Worm (Caenorhabditis elegans) whole organism, early embryonic: ENCODE results near the gene ldh-1.

Experiments used
- B0310.2 ChIP-seq: sonication (generic microtip); optimal IDR thresholded peaks from 2 replicates; lab custom pipeline; 2016; ENCODE audit warnings: mild to moderate bottlenecking, missing genetic modification characterization, missing compliant biosample characterization
- F13C5.2 ChIP-seq: sonication (generic microtip); optimal IDR thresholded peaks from 2 replicates; lab custom pipeline; 2017; ENCODE audit warnings: mild to moderate bottlenecking, missing genetic modification characterization, inconsistent platforms, missing compliant biosample characterization
- aly-1 ChIP-seq: sonication (generic microtip); optimal IDR thresholded peaks from 2 replicates; lab custom pipeline; 2016; ENCODE audit warnings: missing genetic modification characterization, missing compliant biosample characterization
- ama-1 ChIP-seq: fragments of 150-350 bp; optimal IDR thresholded peaks from 2 replicates; lab custom pipeline; 2014
- ceh-13 ChIP-seq: fragments of 200-800 bp; sonication (Bioruptor generic); optimal IDR thresholded peaks from 2 replicates; lab custom pipeline; 2018; ENCODE audit warnings: mild to moderate bottlenecking, missing genetic modification characterization, missing compliant biosample characterization
- ceh-36 ChIP-seq: sonication (generic microtip); optimal IDR thresholded peaks from 2 replicates; lab custom pipeline; 2016; ENCODE audit warnings: missing genetic modification characterization, inconsistent platforms, missing compliant biosample characterization
- ets-7 ChIP-seq: sonication (generic microtip); optimal IDR thresholded peaks from 2 replicates; lab custom pipeline; 2016; ENCODE audit warnings: missing genotype, missing genetic modification characterization, missing compliant biosample characterization
- flt-1 ChIP-seq: fragments of 200-800 bp; sonication (Bioruptor generic); IDR thresholded peaks from 2 replicates; pipeline ENCODE4 v1.3.6; 2022; ENCODE audit warnings: missing genetic modification characterization, missing compliant biosample characterization
- hmbx-1 ChIP-seq: sonication (generic microtip); optimal IDR thresholded peaks from 2 replicates; lab custom pipeline; 2016; ENCODE audit warnings: mild to moderate bottlenecking, missing genetic modification characterization, missing compliant biosample characterization
- hmg-4 ChIP-seq: fragments of 200-800 bp; sonication (Bioruptor generic); optimal IDR thresholded peaks from 2 replicates; lab custom pipeline; 2018; ENCODE audit warnings: mild to moderate bottlenecking, missing genetic modification characterization, missing compliant biosample characterization
- hnd-1 ChIP-seq: sonication (generic microtip); optimal IDR thresholded peaks from 2 replicates; lab custom pipeline; 2016; ENCODE audit warnings: missing genetic modification characterization, missing compliant biosample characterization
- pes-1 ChIP-seq: fragments of 200-800 bp; sonication (Bioruptor generic); IDR thresholded peaks from 2 replicates; pipeline ENCODE4 v1.3.6; 2022; ENCODE audit warnings: missing genetic modification reagents, missing genetic modification characterization, missing compliant biosample characterization
- scrt-1 ChIP-seq: fragments of 200-800 bp; sonication (Bioruptor generic); IDR thresholded peaks from 2 replicates; pipeline ENCODE4 v1.3.6; 2022; ENCODE audit warnings: missing genetic modification characterization, missing compliant biosample characterization
- sea-1 ChIP-seq: fragments of 200-800 bp; sonication (Bioruptor generic); conservative IDR thresholded peaks from 2 replicates; pipeline ENCODE4 v1.3.6; 2022; ENCODE audit warnings: missing genetic modification characterization, missing compliant biosample characterization
- tbx-11 ChIP-seq: fragments of 200-800 bp; sonication (Bioruptor generic); IDR thresholded peaks from 2 replicates; pipeline ENCODE4 v1.3.6; 2022; ENCODE audit warnings: missing genetic modification characterization, missing compliant biosample characterization
- tbx-37 ChIP-seq: fragments of 200-800 bp; sonication (Bioruptor generic); conservative IDR thresholded peaks from 2 replicates; pipeline ENCODE4 v1.3.6; 2022; ENCODE audit warnings: missing genetic modification reagents, missing genetic modification characterization, missing compliant biosample characterization
- tra-4 ChIP-seq: sonication (generic microtip); optimal IDR thresholded peaks from 2 replicates; lab custom pipeline; 2017; ENCODE audit warnings: missing genetic modification characterization, missing compliant biosample characterization

Gene ldh-1

DNA sequence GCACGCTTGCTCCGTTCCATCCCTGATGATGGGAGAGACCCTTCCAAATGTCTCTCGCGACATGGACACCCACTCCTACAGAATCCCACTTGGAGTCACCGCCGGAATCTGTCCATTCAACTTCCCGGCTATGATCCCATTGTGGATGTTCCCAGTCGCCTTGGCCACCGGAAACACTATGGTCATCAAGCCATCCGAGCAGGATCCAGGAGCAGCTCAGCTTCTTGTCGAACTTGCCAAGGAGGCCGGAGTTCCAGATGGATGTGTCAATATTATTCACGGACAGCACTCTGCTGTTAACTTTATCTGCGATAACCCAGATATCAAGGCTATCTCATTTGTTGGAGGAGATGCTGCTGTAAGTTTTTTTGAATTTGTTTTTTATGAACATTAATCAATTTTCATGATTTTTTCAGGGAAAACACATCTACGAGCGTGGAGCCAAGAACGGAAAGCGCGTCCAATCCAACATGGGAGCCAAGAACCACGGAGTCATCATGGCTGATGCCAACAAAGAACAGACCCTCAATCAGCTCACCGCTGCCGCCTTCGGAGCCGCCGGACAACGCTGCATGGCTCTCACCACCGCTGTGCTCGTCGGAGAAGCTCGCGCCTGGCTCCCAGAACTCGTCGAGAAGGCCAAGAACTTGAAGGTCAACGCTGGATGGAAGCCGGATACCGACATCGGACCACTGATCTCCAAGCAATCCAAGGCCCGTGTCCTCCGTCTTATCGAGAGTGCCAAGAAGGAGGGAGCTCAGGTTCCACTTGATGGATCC lies 5.9 kb downstream of the ldh-1 start:
- TF ChIP-seq hnd-1 (no peak), pes-1 (GFP tag; lab: Robert Waterston, UW) (no peak), hmg-4 (GFP tag; lab: Kevin White, UChicago) (no peak), ets-7 (tag; lab: Kevin White, UChicago) (no peak), B0310.2 (no peak), hmbx-1 (tag; lab: Kevin White, UChicago) (no peak), F13C5.2 (tag; lab: Kevin White, UChicago) (no peak), ceh-36 (no peak), tbx-37 (GFP tag; lab: Robert Waterston, UW) (no peak), scrt-1 (no peak), aly-1 (tag; lab: Kevin White, UChicago) (no peak), tra-4 (tag; lab: Kevin White, UChicago) (no peak), flt-1 (no peak)

DNA sequence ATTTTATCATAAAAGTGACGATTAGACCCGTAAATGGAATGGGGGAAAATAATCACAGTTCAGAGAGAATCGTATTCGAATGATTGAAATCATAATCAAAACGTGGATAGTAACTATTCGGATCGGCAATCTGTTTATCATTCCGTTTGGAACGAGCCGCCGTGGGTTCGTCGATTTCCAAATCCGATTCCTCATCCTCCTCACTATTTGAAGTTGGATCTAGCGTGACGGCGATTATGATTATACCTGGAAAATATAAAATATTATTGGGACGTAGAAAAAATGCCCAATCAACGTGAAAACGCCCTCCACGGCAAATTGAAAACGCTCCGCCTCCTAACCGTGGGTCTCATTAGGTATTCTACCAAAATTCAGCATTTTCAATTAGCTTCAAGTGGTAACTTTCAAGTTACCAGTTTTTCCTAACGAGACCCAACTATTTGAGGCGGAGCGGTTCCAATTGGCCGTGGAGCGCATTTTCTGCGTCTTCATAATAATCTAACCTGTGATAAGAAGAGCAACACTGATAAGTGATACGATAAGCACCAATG lies 7.2 kb downstream of the ldh-1 start:
- TF ChIP-seq aly-1 (tag; lab: Kevin White, UChicago): no peak
- TF ChIP-seq tbx-11: no peak
- no peak for TF ChIP-seq tra-4 (tag; lab: Kevin White, UChicago)
- no peak for TF ChIP-seq ceh-13 (GFP tag; lab: Kevin White, UChicago)
- TF ChIP-seq scrt-1: no peak
- no peak for TF ChIP-seq sea-1 (GFP tag; lab: Robert Waterston, UW)
- no peak for TF ChIP-seq ets-7 (tag; lab: Kevin White, UChicago)
- no peak for TF ChIP-seq hmg-4 (GFP tag; lab: Kevin White, UChicago)

DNA sequence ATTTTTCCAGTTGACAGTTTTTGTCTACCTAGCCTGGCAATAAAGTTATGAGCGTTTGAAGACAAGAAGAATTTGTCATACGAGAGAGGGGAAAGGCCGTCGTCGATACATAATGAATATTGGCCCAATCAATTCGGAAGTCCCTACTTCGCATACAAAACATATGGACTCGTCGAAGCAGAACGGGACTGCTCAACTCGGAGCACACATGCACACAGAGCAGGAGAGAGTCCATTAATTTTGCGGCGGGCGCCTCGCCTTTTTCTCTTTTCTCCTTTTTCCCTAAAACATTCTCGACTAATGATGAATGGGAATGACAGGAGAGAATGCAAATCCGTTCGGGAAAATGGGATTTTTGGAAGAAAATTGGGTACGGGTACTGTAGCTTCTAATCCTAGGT lies 8.5 kb downstream of the ldh-1 start, which contains the start of gene F13D12.8:
TSS of gene F13D12.8 (minus strand) at position 82 of the 400 bp plus-strand sequence.
- no peak for TF ChIP-seq ceh-13 (GFP tag; lab: Kevin White, UChicago)
- no peak for TF ChIP-seq tbx-37 (GFP tag; lab: Robert Waterston, UW)
- TF ChIP-seq ceh-36: no peak
- no peak for TF ChIP-seq F13C5.2 (tag; lab: Kevin White, UChicago)
- TF ChIP-seq tbx-11: no peak
- TF ChIP-seq sea-1 (GFP tag; lab: Robert Waterston, UW): no peak
- TF ChIP-seq flt-1: no peak
- no peak for TF ChIP-seq pes-1 (GFP tag; lab: Robert Waterston, UW)

DNA sequence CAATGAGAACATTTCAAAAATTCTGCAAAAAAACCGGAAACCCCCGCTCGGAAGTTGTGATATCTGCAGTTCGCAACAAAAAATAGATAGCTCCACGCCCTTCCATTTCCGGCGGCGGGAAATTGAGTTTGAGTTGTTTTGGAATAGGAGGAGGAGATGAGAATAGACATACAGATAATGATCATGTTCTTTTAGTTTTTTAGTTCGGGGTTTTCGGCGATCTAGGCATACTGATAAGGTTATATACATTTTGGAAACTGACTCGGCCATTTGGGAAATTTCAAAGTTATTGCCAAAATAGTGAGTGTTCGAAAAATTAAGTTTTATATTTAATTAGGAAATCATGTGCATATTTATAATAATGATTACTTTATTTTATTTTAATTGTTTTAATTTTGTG lies 9.8 kb downstream of the ldh-1 start:
- no peak for TF ChIP-seq flt-1
- TF ChIP-seq ceh-13 (GFP tag; lab: Kevin White, UChicago): no peak
- no peak for TF ChIP-seq hmbx-1 (tag; lab: Kevin White, UChicago)
- TF ChIP-seq aly-1 (tag; lab: Kevin White, UChicago): no peak
- TF ChIP-seq tra-4 (tag; lab: Kevin White, UChicago): no peak
- TF ChIP-seq tbx-37 (GFP tag; lab: Robert Waterston, UW): no peak

DNA sequence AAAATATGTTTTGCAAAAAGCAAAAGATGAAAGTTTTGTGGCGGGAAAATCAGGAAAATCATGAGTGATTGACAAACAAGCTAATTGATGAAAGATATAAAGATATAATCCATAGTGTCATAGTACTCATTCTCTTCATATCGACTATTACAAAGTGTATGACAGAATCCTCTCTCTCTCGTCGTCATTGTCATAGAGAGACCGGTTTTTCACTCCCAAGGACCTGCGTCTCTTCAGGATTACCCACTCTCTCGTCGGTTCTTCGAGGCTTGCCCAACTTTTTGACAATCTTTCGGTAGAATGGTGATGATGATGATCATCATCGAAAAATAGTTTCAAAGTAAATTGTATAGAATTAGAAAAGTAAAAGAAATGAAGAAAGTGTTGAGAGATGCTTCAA lies 13.3 kb downstream of the ldh-1 start:
- TF ChIP-seq ets-7 (tag; lab: Kevin White, UChicago): no peak
- TF ChIP-seq ceh-13 (GFP tag; lab: Kevin White, UChicago): no peak
- no peak for TF ChIP-seq hmg-4 (GFP tag; lab: Kevin White, UChicago)
- TF ChIP-seq hmbx-1 (tag; lab: Kevin White, UChicago): no peak

DNA sequence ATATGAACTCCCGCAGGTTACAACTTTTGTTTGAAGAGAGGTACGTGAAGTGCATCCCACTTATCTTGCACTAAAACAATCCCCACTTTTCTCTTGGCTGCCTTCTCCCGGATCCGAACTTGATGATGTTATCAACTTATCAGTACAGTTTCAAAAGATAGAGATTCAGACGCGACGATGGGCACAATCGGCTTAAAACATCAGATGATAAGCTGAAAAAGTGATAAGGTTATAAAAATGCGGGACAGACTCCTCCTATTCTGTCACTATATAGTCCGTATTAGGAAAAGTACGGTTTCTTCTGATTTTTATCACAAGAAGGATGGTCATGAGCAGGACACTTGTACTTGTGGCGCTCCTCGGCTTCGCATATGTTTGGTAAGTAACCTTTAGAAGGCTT lies 15.2 kb downstream of the ldh-1 start, which contains the start of gene ctsa-1.2:
TSS of gene ctsa-1.2 (plus strand) at position 160 of the 400 bp plus-strand sequence.
- no peak for TF ChIP-seq sea-1 (GFP tag; lab: Robert Waterston, UW)
- no peak for TF ChIP-seq ets-7 (tag; lab: Kevin White, UChicago)
- TF ChIP-seq tbx-37 (GFP tag; lab: Robert Waterston, UW): no peak
- TF ChIP-seq pes-1 (GFP tag; lab: Robert Waterston, UW): no peak
- no peak for TF ChIP-seq B0310.2
- no peak for TF ChIP-seq ama-1 (lab: Kevin White, UChicago)
- no peak for TF ChIP-seq flt-1
- TF ChIP-seq ceh-13 (GFP tag; lab: Kevin White, UChicago): no peak
- no peak for TF ChIP-seq aly-1 (tag; lab: Kevin White, UChicago)
- no peak for TF ChIP-seq F13C5.2 (tag; lab: Kevin White, UChicago)
- no peak for TF ChIP-seq hmbx-1 (tag; lab: Kevin White, UChicago)
- no peak for TF ChIP-seq ceh-36
- TF ChIP-seq hmg-4 (GFP tag; lab: Kevin White, UChicago): no peak
- no peak for TF ChIP-seq scrt-1

DNA sequence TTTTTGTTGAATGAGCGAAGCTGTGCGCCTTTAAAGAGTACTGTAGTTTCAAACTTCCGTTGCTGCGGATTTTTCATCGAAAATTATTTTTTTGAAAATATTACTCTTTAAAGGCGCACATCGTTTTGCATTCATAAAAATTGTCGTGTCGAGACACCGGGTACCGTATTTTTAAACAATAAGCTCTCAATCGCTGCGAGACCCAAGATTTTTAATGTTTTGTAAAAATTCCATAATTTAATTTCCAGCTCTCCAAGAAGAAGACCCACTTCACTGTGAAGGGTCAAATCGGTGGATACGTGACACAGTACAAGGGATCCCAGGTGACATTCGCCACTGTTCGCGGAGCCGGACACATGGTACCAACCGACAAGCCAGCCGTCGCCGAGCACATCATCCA lies 18.3 kb downstream of the ldh-1 start:
- TF ChIP-seq ama-1 (lab: Kevin White, UChicago) (no peak), tra-4 (tag; lab: Kevin White, UChicago) (no peak), pes-1 (GFP tag; lab: Robert Waterston, UW) (no peak), ets-7 (tag; lab: Kevin White, UChicago) (no peak)

DNA sequence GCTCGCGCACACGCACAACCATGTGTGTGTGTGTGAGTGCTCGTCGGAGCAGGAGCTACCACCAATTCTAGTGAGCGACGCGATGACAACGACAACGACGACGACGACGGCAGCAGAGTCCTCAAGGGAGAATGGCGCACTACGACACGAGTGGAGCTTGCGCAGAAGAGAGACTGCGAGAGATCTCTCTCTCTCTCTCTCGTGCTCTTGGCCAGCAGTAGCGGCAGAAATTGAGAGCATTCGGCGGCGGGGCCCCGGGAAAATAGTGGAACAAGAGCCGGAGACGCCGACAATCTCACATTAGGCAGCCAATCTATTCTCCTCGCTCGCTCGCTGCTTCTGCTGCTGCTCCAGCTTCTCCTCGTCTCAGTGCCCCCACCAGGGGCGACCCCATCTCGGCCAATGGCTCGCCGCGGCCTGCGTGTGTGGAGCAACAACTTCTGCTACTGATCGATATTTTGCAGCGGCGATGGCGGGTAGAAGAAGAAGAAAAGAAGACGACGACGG lies 22.8 kb downstream of the ldh-1 start:
- TF ChIP-seq sea-1 (GFP tag; lab: Robert Waterston, UW) (no peak), hmg-4 (GFP tag; lab: Kevin White, UChicago) (peak; percentile 75), ceh-13 (GFP tag; lab: Kevin White, UChicago) (no peak), ama-1 (lab: Kevin White, UChicago) (no peak), hmbx-1 (tag; lab: Kevin White, UChicago) (no peak), aly-1 (tag; lab: Kevin White, UChicago) (peak; percentile 52), pes-1 (GFP tag; lab: Robert Waterston, UW) (peak; percentile 33; the same call in 1 of the 2 replicates), ets-7 (tag; lab: Kevin White, UChicago) (no peak), flt-1 (0 out of 2 replicates have a peak, but pooled peaks have one; percentile 16), ceh-36 (no peak), B0310.2 (peak; percentile 19), F13C5.2 (tag; lab: Kevin White, UChicago) (peak; percentile 72), tbx-37 (GFP tag; lab: Robert Waterston, UW) (no peak), tra-4 (tag; lab: Kevin White, UChicago) (no peak), tbx-11 (no peak), hnd-1 (no peak), scrt-1 (peak; percentile 32; the same call in 1 of the 2 replicates)
